Worm (Caenorhabditis elegans): ENCODE measurements around the gene Y39A1A.22.
A peak's percentile ranks its signal among the peaks of the same experiment; 100 is the strongest.
"Not testable (repeated sequence)": the region's sequence is repeated elsewhere in the genome, so short reads cannot be mapped to it uniquely, and the experiment has no call there.

The Y39A1A.22 gene

DNA sequence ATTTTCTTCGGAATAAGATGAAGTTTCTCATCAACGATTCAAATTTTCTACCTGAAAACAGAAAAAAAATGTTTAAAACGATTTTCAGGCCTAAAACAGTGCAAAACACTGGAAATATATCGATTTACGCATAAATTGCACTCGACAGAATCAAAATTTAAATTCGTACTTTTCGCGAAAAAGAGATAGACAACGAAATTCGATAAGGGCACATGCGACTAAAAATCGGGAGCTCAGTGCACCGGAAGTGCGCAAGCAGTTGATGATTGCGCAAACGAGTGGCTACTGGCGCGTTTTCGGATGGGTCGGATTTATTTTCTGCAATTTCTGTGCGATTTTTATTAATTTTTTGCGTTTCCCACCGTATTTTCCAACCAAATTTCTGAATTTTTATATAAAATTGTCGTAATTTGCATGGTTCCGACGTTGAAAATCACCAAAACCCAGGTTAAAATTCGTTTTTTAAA is at the start of gene Y39A1A.22, which contains the start of gene Y39A1A.21:
Gene Y39A1A.22 (minus strand): TSS at position 57 of the 467 bp plus-strand sequence.
Gene Y39A1A.21 (minus strand): TSS at position 51 of the 467 bp plus-strand sequence.
- TF ChIP-seq klf-2 (GFP tag; conservative IDR thresholded peaks at IDR 0.05) (no peak), ztf-23 (GFP tag; IDR thresholded peaks at IDR 0.05) (peak; percentile 91), flt-1 (GFP tag; IDR thresholded peaks at IDR 0.05) (peak; percentile 79; the same call in 1 of the 2 replicates), tab-1 (GFP tag; IDR thresholded peaks at IDR 0.05) (0 out of 2 replicates have a peak, but pooled peaks have one; percentile 21), ref-1 (GFP tag; conservative IDR thresholded peaks at IDR 0.05) (no peak), ztf-29 (GFP tag; IDR thresholded peaks at IDR 0.05) (0 out of 2 replicates have a peak, but pooled peaks have one; percentile 15), cog-1 (tag; optimal IDR thresholded peaks at IDR 0.05) (no peak), med-1 (GFP tag; optimal IDR thresholded peaks at IDR 0.05; ENCODE audit: insufficient read depth) (peak; percentile 55), T22C8.4 (GFP tag; IDR thresholded peaks at IDR 0.05) (peak; percentile 47; the same call in 1 of the 2 replicates)

DNA sequence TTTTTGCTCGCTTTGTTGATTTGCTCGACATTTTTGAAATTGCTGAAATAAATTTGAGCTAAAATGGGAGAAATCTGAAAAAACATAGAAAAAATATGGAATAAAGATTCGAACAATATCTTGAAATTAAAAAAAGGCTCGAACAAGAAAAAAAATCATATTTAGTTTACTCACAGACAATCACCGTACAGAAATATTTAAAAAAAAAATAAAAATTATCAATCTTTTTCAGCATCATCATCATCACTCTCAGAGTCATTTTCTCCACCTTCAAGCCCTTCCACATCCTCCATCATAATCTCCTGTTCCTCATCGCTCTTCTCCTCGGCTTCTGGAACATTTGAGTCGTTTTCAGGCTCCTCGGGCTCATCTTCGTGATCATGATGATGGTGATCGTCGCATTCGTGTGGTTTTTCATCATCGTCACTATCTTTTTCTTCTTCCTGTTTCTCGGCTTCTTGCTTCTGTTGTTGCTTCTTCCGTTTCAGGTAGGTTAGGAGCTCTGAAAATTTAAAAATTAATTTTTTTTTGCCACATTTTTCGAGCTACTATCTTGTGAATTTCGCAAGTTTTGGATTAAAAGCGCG is 48.7 kb upstream of the Y39A1A.22 start, which contains the start of gene hpl-2:
Gene hpl-2 (minus strand): TSS at position 51 of the 587 bp plus-strand sequence.
- TF ChIP-seq tab-1 (GFP tag; IDR thresholded peaks at IDR 0.05) (no peak), T22C8.4 (GFP tag; IDR thresholded peaks at IDR 0.05) (no peak), cog-1 (tag; optimal IDR thresholded peaks at IDR 0.05) (no peak), klf-2 (GFP tag; conservative IDR thresholded peaks at IDR 0.05) (no peak), ref-1 (GFP tag; conservative IDR thresholded peaks at IDR 0.05) (no peak), med-1 (GFP tag; optimal IDR thresholded peaks at IDR 0.05; ENCODE audit: insufficient read depth) (no peak), ztf-29 (GFP tag; IDR thresholded peaks at IDR 0.05) (no peak), ztf-23 (GFP tag; IDR thresholded peaks at IDR 0.05) (no peak), flt-1 (GFP tag; IDR thresholded peaks at IDR 0.05) (no peak)

DNA sequence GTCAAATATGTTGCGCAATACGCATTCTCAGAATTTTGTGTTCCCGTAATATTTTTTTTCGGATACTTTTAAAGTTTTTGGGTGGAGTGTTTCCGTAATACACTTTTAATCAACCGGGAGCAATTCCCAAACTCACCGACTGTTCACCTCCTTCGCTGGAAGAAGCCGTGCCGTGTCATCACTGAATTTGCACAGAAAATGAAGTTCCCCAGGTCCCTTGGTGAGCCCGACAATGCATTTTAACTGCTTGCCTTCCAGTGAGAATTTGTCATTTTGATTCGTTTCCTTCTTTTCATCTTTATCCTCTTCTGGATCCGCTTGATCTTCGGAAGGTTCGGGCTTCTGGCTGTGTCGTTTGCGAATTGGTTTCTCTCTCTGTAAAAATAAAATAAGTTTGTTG is 47.6 kb upstream of the Y39A1A.22 start:
- TF ChIP-seq cog-1 (tag; optimal IDR thresholded peaks at IDR 0.05) (no peak), T22C8.4 (GFP tag; IDR thresholded peaks at IDR 0.05) (no peak), ztf-23 (GFP tag; IDR thresholded peaks at IDR 0.05) (no peak), flt-1 (GFP tag; IDR thresholded peaks at IDR 0.05) (no peak), klf-2 (GFP tag; conservative IDR thresholded peaks at IDR 0.05) (no peak), ref-1 (GFP tag; conservative IDR thresholded peaks at IDR 0.05) (no peak), med-1 (GFP tag; optimal IDR thresholded peaks at IDR 0.05; ENCODE audit: insufficient read depth) (no peak), ztf-29 (GFP tag; IDR thresholded peaks at IDR 0.05) (no peak)

DNA sequence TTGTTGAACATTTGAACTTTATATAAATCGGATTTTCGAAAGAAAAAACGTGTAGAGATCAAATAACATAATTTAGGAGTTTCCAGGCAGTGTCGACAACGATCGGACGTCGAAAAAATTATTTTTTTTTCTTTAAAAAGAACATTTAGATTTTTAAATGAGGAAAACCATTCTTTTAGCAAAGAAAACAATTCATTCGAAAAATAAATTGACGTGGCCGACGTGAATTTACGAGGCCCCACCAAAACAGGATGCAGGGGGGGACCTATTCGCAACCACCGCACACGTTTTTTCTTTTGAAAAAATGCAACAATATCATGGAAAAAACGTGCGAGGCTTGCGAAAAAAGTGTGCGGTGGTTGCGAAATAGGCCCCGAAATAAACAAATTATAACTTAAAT is 43.2 kb upstream of the Y39A1A.22 start, which contains the start of gene enu-3.6:
Gene enu-3.6 (plus strand): TSS at position 392 of the 400 bp plus-strand sequence.
- not testable (repeated sequence) for TF ChIP-seq ref-1 (GFP tag; conservative IDR thresholded peaks at IDR 0.05); klf-2 (GFP tag; conservative IDR thresholded peaks at IDR 0.05); med-1 (GFP tag; optimal IDR thresholded peaks at IDR 0.05; ENCODE audit: insufficient read depth)

DNA sequence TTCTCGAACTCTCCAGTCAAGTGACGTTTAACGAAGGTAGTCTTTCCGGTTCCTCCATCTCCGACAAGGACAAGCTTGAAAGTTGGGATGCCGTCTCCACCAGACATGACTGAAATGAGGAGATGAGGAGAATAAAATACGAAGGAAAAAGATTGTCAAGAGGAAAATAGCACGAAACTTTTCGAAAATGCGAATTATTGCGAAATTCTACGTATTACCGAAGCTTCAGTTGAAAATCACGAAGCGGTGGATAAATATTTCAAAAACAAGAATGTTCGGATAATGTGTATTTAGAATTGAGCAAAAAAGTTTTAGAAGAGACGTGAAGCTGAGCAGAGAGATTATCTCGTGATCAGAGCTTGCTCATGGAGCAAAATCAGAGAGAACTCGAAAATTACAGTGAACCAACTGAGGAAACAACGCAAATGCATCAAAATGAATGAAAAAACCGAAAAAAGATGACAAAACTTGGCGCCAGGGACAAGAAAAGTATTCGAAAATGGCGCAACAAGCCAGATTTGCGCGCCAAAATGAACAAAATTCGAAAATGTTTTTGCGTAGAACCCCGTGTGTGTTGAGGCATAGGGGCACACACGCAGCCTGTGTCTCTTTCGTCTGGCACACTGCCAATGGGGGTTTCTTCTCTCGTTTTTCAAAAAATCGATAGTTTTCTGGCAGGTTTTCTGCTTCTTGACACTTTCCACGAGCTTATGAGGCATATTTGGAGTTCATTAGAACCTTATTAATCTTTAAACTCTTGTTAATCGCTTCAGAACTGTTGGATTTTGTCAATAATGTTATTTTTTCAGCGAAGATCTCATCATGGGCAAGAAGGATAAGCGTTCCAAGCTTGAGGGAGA is 41.0 kb upstream of the Y39A1A.22 start, which contains the start of the genes ran-1 and dkc-1:
Gene ran-1 (minus strand): TSS at position 109 of the 860 bp plus-strand sequence.
Gene dkc-1 (plus strand): TSS at position 810 of the 860 bp plus-strand sequence.
- TF ChIP-seq T22C8.4 (GFP tag; IDR thresholded peaks at IDR 0.05): peak; percentile 72
- peak; percentile 50 for TF ChIP-seq cog-1 (tag; optimal IDR thresholded peaks at IDR 0.05)
- no peak for TF ChIP-seq tab-1 (GFP tag; IDR thresholded peaks at IDR 0.05)
- TF ChIP-seq ztf-23 (GFP tag; IDR thresholded peaks at IDR 0.05): peak; percentile 100

DNA sequence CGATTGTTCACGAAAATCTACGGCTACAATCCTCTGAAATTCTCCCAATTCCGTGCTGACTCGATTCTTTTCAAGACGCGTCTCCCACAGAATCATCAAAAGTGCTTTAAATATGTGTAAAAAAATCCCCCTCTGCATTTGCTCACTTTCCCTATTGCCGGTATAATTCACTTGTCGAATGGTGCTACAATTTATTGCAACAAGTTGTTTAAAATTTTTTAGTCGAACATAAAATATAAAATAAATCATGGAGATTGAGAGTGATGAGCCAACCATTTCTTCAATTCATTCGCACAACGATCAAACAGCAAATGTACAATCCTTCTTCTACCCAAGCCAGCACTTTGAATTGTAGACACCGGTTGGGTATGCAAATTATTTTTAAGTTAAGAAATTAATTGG is 39.6 kb upstream of the Y39A1A.22 start:
- TF ChIP-seq T22C8.4 (GFP tag; IDR thresholded peaks at IDR 0.05) (no peak), ztf-23 (GFP tag; IDR thresholded peaks at IDR 0.05) (no peak), med-1 (GFP tag; optimal IDR thresholded peaks at IDR 0.05; ENCODE audit: insufficient read depth) (no peak), ref-1 (GFP tag; conservative IDR thresholded peaks at IDR 0.05) (no peak), klf-2 (GFP tag; conservative IDR thresholded peaks at IDR 0.05) (no peak), flt-1 (GFP tag; IDR thresholded peaks at IDR 0.05) (no peak), ztf-29 (GFP tag; IDR thresholded peaks at IDR 0.05) (no peak), tab-1 (GFP tag; IDR thresholded peaks at IDR 0.05) (no peak), cog-1 (tag; optimal IDR thresholded peaks at IDR 0.05) (no peak)

DNA sequence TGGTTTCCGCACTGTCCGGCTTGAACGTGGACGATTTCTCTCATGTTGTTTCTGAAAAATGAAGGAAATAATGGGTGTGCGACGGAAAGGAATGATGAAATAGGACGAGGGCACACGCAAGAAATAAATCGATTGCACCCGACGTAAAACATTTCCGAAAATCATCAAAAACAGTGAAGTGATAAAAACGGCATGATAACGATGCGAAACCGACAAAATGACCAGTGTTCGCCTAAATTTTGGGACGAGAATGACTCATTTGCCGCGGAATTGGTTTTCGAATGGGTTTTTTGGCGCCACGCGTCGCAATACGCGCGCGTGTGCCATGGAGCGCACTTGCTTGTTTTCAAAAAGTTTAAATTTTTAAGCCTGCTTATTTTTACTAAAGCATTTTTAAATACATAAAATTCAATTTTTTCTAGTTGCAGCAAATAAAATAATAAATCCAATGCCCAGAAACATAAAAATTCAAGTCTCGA is 35.6 kb upstream of the Y39A1A.22 start, which contains the start of the genes tbb-1 and rib-2:
Gene tbb-1 (minus strand): TSS at position 51 of the 479 bp plus-strand sequence.
Gene rib-2 (plus strand): TSS at position 429 of the 479 bp plus-strand sequence.
- TF ChIP-seq ztf-23 (GFP tag; IDR thresholded peaks at IDR 0.05) (peak; percentile 97), med-1 (GFP tag; optimal IDR thresholded peaks at IDR 0.05; ENCODE audit: insufficient read depth) (no peak)

DNA sequence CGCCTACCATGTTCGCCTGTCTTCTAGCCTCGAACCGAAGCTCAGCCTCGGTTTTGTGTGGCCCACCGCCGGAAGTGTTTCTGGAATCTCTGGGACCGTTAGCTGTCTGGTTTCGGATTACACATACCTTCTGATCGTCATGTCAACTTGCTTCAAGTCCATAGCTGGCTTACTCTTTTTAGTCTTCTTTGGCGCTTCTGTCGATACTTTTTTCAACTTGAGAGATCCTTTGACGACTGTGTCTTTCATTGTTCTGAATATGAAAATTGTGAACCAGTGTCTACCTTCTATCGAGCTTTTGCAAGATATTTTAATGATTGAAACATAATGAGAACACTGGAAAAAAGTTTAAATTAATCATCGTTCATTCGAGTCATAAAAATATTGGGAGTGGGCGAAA is 33.7 kb upstream of the Y39A1A.22 start, which contains the start of gene K01G5.8:
Gene K01G5.8 (minus strand): TSS at position 255 of the 400 bp plus-strand sequence.
- TF ChIP-seq klf-2 (GFP tag; conservative IDR thresholded peaks at IDR 0.05) (no peak), flt-1 (GFP tag; IDR thresholded peaks at IDR 0.05) (no peak), ztf-23 (GFP tag; IDR thresholded peaks at IDR 0.05) (no peak), tab-1 (GFP tag; IDR thresholded peaks at IDR 0.05) (no peak), ztf-29 (GFP tag; IDR thresholded peaks at IDR 0.05) (no peak), med-1 (GFP tag; optimal IDR thresholded peaks at IDR 0.05; ENCODE audit: insufficient read depth) (no peak), cog-1 (tag; optimal IDR thresholded peaks at IDR 0.05) (no peak), ref-1 (GFP tag; conservative IDR thresholded peaks at IDR 0.05) (no peak), T22C8.4 (GFP tag; IDR thresholded peaks at IDR 0.05) (no peak)

DNA sequence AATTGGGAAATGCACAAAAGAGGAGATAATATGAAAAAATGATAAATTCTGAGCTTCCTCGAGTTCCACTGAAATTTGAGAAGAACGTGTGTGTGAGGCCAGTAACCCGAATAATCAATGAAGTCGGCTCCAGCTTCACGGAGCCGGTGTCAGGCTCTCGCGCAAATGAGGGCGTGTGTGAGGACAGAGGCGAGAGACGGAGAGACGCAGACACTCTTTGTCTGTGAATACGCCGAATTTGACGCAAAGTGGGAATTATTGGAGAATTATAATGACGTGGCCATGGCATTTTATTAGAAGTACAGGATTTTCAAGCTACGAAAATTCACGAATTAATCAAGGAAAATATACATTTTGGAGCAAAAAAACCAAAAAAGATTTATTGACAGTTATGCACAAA is 33.1 kb upstream of the Y39A1A.22 start:
- TF ChIP-seq med-1 (GFP tag; optimal IDR thresholded peaks at IDR 0.05; ENCODE audit: insufficient read depth) (no peak), T22C8.4 (GFP tag; IDR thresholded peaks at IDR 0.05) (no peak), flt-1 (GFP tag; IDR thresholded peaks at IDR 0.05) (0 out of 2 replicates have a peak, but pooled peaks have one; percentile 51), ztf-23 (GFP tag; IDR thresholded peaks at IDR 0.05) (peak; percentile 83), klf-2 (GFP tag; conservative IDR thresholded peaks at IDR 0.05) (no peak), cog-1 (tag; optimal IDR thresholded peaks at IDR 0.05) (no peak), ref-1 (GFP tag; conservative IDR thresholded peaks at IDR 0.05) (no peak), ztf-29 (GFP tag; IDR thresholded peaks at IDR 0.05) (no peak), tab-1 (GFP tag; IDR thresholded peaks at IDR 0.05) (no peak)

Data from whole organism, midembryonic.